Worm (Caenorhabditis elegans) whole organism, early embryonic: ENCODE measurements around the gene pqn-96.

Source experiments
- B0310.2 ChIP-seq: sonication (generic microtip); optimal IDR thresholded peaks from 2 replicates; lab custom pipeline; 2016; ENCODE audit warnings: mild to moderate bottlenecking, missing genetic modification characterization, missing compliant biosample characterization
- F13C5.2 ChIP-seq: sonication (generic microtip); optimal IDR thresholded peaks from 2 replicates; lab custom pipeline; 2017; ENCODE audit warnings: mild to moderate bottlenecking, missing genetic modification characterization, inconsistent platforms, missing compliant biosample characterization
- aly-1 ChIP-seq: sonication (generic microtip); optimal IDR thresholded peaks from 2 replicates; lab custom pipeline; 2016; ENCODE audit warnings: missing genetic modification characterization, missing compliant biosample characterization
- ama-1 ChIP-seq: fragments of 150-350 bp; optimal IDR thresholded peaks from 2 replicates; lab custom pipeline; 2014
- ceh-13 ChIP-seq: fragments of 200-800 bp; sonication (Bioruptor generic); optimal IDR thresholded peaks from 2 replicates; lab custom pipeline; 2018; ENCODE audit warnings: mild to moderate bottlenecking, missing genetic modification characterization, missing compliant biosample characterization
- ceh-36 ChIP-seq: sonication (generic microtip); optimal IDR thresholded peaks from 2 replicates; lab custom pipeline; 2016; ENCODE audit warnings: missing genetic modification characterization, inconsistent platforms, missing compliant biosample characterization
- ets-7 ChIP-seq: sonication (generic microtip); optimal IDR thresholded peaks from 2 replicates; lab custom pipeline; 2016; ENCODE audit warnings: missing genotype, missing genetic modification characterization, missing compliant biosample characterization
- flt-1 ChIP-seq: fragments of 200-800 bp; sonication (Bioruptor generic); IDR thresholded peaks from 2 replicates; pipeline ENCODE4 v1.3.6; 2022; ENCODE audit warnings: missing genetic modification characterization, missing compliant biosample characterization
- hmbx-1 ChIP-seq: sonication (generic microtip); optimal IDR thresholded peaks from 2 replicates; lab custom pipeline; 2016; ENCODE audit warnings: mild to moderate bottlenecking, missing genetic modification characterization, missing compliant biosample characterization
- hmg-4 ChIP-seq: fragments of 200-800 bp; sonication (Bioruptor generic); optimal IDR thresholded peaks from 2 replicates; lab custom pipeline; 2018; ENCODE audit warnings: mild to moderate bottlenecking, missing genetic modification characterization, missing compliant biosample characterization
- hnd-1 ChIP-seq: sonication (generic microtip); optimal IDR thresholded peaks from 2 replicates; lab custom pipeline; 2016; ENCODE audit warnings: missing genetic modification characterization, missing compliant biosample characterization
- pes-1 ChIP-seq: fragments of 200-800 bp; sonication (Bioruptor generic); IDR thresholded peaks from 2 replicates; pipeline ENCODE4 v1.3.6; 2022; ENCODE audit warnings: missing genetic modification reagents, missing genetic modification characterization, missing compliant biosample characterization
- scrt-1 ChIP-seq: fragments of 200-800 bp; sonication (Bioruptor generic); IDR thresholded peaks from 2 replicates; pipeline ENCODE4 v1.3.6; 2022; ENCODE audit warnings: missing genetic modification characterization, missing compliant biosample characterization
- sea-1 ChIP-seq: fragments of 200-800 bp; sonication (Bioruptor generic); conservative IDR thresholded peaks from 2 replicates; pipeline ENCODE4 v1.3.6; 2022; ENCODE audit warnings: missing genetic modification characterization, missing compliant biosample characterization
- tbx-11 ChIP-seq: fragments of 200-800 bp; sonication (Bioruptor generic); IDR thresholded peaks from 2 replicates; pipeline ENCODE4 v1.3.6; 2022; ENCODE audit warnings: missing genetic modification characterization, missing compliant biosample characterization
- tbx-37 ChIP-seq: fragments of 200-800 bp; sonication (Bioruptor generic); conservative IDR thresholded peaks from 2 replicates; pipeline ENCODE4 v1.3.6; 2022; ENCODE audit warnings: missing genetic modification reagents, missing genetic modification characterization, missing compliant biosample characterization
- tra-4 ChIP-seq: sonication (generic microtip); optimal IDR thresholded peaks from 2 replicates; lab custom pipeline; 2017; ENCODE audit warnings: missing genetic modification characterization, missing compliant biosample characterization

The pqn-96 gene

ce11 chrIII:8398411-8398810 lies 40.8 kb downstream of the pqn-96 start, which contains the start of gene ZK353.2:
Gene ZK353.2 (plus strand): TSS chrIII:8398711.
- TF ChIP-seq flt-1 (GFP tag; lab: Robert Waterston, UW) (no peak), hmbx-1 (tag; lab: Kevin White, UChicago) (no peak), hnd-1 (tag; lab: Kevin White, UChicago) (no peak), pes-1 (GFP tag; lab: Robert Waterston, UW) (no peak), scrt-1 (GFP tag; lab: Robert Waterston, UW) (no peak), tbx-37 (GFP tag; lab: Robert Waterston, UW) (no peak), ceh-36 (no peak), ama-1 (no peak), ceh-13 (GFP tag; lab: Kevin White, UChicago) (no peak), sea-1 (GFP tag; lab: Robert Waterston, UW) (no peak), F13C5.2 (no peak)

- TF ChIP-seq ceh-36 (no peak), sea-1 (GFP tag; lab: Robert Waterston, UW) (no peak), tra-4 (no peak), hnd-1 (tag; lab: Kevin White, UChicago) (no peak), hmbx-1 (tag; lab: Kevin White, UChicago) (no peak), ceh-13 (GFP tag; lab: Kevin White, UChicago) (no peak), hmg-4 (no peak), flt-1 (GFP tag; lab: Robert Waterston, UW) (no peak), B0310.2 (tag; lab: Kevin White, UChicago) (no peak), tbx-11 (GFP tag; lab: Robert Waterston, UW) (no peak), aly-1 (tag; lab: Kevin White, UChicago) (no peak)
Measured at ce11 chrIII:8395685-8396084, 43.5 kb downstream of the pqn-96 start, which contains the start of gene ZK353.3. Gene ZK353.3 (plus strand): TSS chrIII:8395985.

- TF ChIP-seq ceh-36: no peak
Measured at ce11 chrIII:8394374-8395302, 44.6 kb downstream of the pqn-96 start, which contains the start of gene ZK353.10. Gene ZK353.10 (minus strand): TSS chrIII:8394424.

ce11 chrIII:8392307-8392706 lies 46.9 kb downstream of the pqn-96 start:
- TF ChIP-seq flt-1 (GFP tag; lab: Robert Waterston, UW) (no peak), tbx-11 (GFP tag; lab: Robert Waterston, UW) (no peak), ceh-13 (GFP tag; lab: Kevin White, UChicago) (no peak)

- no peak for TF ChIP-seq sea-1 (GFP tag; lab: Robert Waterston, UW)
- TF ChIP-seq ets-7 (tag; lab: Kevin White, UChicago): no peak
- TF ChIP-seq hmbx-1 (tag; lab: Kevin White, UChicago): no peak
- TF ChIP-seq tra-4: no peak
- no peak for TF ChIP-seq aly-1 (tag; lab: Kevin White, UChicago)
- TF ChIP-seq pes-1 (GFP tag; lab: Robert Waterston, UW): no peak
- TF ChIP-seq scrt-1 (GFP tag; lab: Robert Waterston, UW): no peak
- no peak for TF ChIP-seq hmg-4
- TF ChIP-seq ceh-13 (GFP tag; lab: Kevin White, UChicago): no peak
- TF ChIP-seq F13C5.2: no peak
- TF ChIP-seq B0310.2 (tag; lab: Kevin White, UChicago): no peak
- no peak for TF ChIP-seq tbx-37 (GFP tag; lab: Robert Waterston, UW)
- TF ChIP-seq flt-1 (GFP tag; lab: Robert Waterston, UW): no peak
- no peak for TF ChIP-seq hnd-1 (tag; lab: Kevin White, UChicago)
- no peak for TF ChIP-seq ceh-36
- TF ChIP-seq tbx-11 (GFP tag; lab: Robert Waterston, UW): no peak
- no peak for TF ChIP-seq ama-1
Measured at ce11 chrIII:8389539-8389938, 49.7 kb downstream of the pqn-96 start, which contains the start of gene ZK353.4. Gene ZK353.4 (minus strand): TSS chrIII:8389639.
